Worm (Caenorhabditis elegans): ENCODE results near the gene F29F11.20.

ce11 chrV:10718037-10718436 lies 30.3 kb downstream of the F29F11.20 start:
- no peak for TF ChIP-seq nhr-76 (tag; optimal IDR thresholded peaks at IDR 0.05)
- TF ChIP-seq ceh-8 (GFP tag; optimal IDR thresholded peaks at IDR 0.05) = no peak
- no peak for TF ChIP-seq ces-1 (GFP tag; optimal IDR thresholded peaks at IDR 0.05)
- no peak for TF ChIP-seq C16A3.4 (tag; optimal IDR thresholded peaks at IDR 0.05)
- no peak for TF ChIP-seq egl-27 (tag; optimal IDR thresholded peaks at IDR 0.05)
- TF ChIP-seq mep-1 (tag; optimal IDR thresholded peaks at IDR 0.05) = no peak
- TF ChIP-seq tlp-1 (tag; optimal IDR thresholded peaks at IDR 0.05) = no peak

Measured in whole organism, L1 larva.